Fruit fly (Drosophila melanogaster): ENCODE results near the gene CG13806.
A peak's percentile ranks its signal among the peaks of the same experiment; 100 is the strongest.

Gene CG13806

dm6 chr3L:2257412-2257862 lies 8.8 kb upstream of the CG13806 start, which contains the start of the genes CG1275 and Elp5 (continued):
- TF ChIP-seq Doc3 (GFP tag; IDR thresholded peaks at IDR 0.05; ENCODE audit: partially characterized antibody) (no peak), CG6791 (GFP tag; IDR thresholded peaks at IDR 0.05; ENCODE audit: partially characterized antibody) (no peak), Atf6 (GFP tag; IDR thresholded peaks at IDR 0.05) (peak; percentile 99), CG15479 (GFP tag; optimal IDR thresholded peaks at IDR 0.05) (peak; percentile 62), CG7963 (GFP tag; IDR thresholded peaks at IDR 0.05; ENCODE audit: partially characterized antibody) (no peak), Bdp1 (GFP tag; optimal IDR thresholded peaks at IDR 0.05) (peak; percentile 93), ewg (GFP tag; optimal IDR thresholded peaks at IDR 0.05) (peak; percentile 95), CG3838 (GFP tag; optimal IDR thresholded peaks at IDR 0.05) (peak; percentile 92), Dfd (GFP tag; optimal IDR thresholded peaks at IDR 0.05) (peak in 1 of 2 experiments; percentile 51), inv (GFP tag; IDR thresholded peaks at IDR 0.05; ENCODE audit: partially characterized antibody) (peak; percentile 24; the same call in 1 of the 2 replicates), Meics (GFP tag; optimal IDR thresholded peaks at IDR 0.05) (peak; percentile 98), CG7987 (GFP tag; optimal IDR thresholded peaks at IDR 0.05) (peak; percentile 89), vfl (GFP tag; optimal IDR thresholded peaks at IDR 0.05) (peak; percentile 98), eve (GFP tag; optimal IDR thresholded peaks at IDR 0.05) (no peak), fru (optimal IDR thresholded peaks at IDR 0.05) (no peak), CG12769 (tag; optimal IDR thresholded peaks at IDR 0.05) (peak; percentile 98), Max (GFP tag; optimal IDR thresholded peaks at IDR 0.05) (peak; percentile 94), pho (GFP tag; optimal IDR thresholded peaks at IDR 0.05) (peak; percentile 97), lov (optimal IDR thresholded peaks at IDR 0.05) (no peak), lov (GFP tag; IDR thresholded peaks at IDR 0.05) (peak; percentile 99), Lpt (GFP tag; optimal IDR thresholded peaks at IDR 0.05) (no peak), Lhr (GFP tag; optimal IDR thresholded peaks at IDR 0.05) (peak; percentile 94), H15 (GFP tag; IDR thresholded peaks at IDR 0.05) (peak; percentile 99), Fer3 (tag; optimal IDR thresholded peaks at IDR 0.05) (peak; percentile 99), Rx (GFP tag; IDR thresholded peaks at IDR 0.05) (peak; percentile 99), maf-S (GFP tag; optimal IDR thresholded peaks at IDR 0.05) (peak; percentile 97), CG4328 (GFP tag; optimal IDR thresholded peaks at IDR 0.05) (peak; percentile 93), gsb (GFP tag; IDR thresholded peaks at IDR 0.05) (peak; percentile 99), Nf-YC (tag; optimal IDR thresholded peaks at IDR 0.05) (peak; percentile 91), CG12236 (GFP tag; optimal IDR thresholded peaks at IDR 0.05) (peak; percentile 90), CG43689 (GFP tag; IDR thresholded peaks at IDR 0.05) (peak; percentile 98), Ptx1 (GFP tag; IDR thresholded peaks at IDR 0.05) (peak; percentile 99), Myb (GFP tag; optimal IDR thresholded peaks at IDR 0.05) (peak; percentile 85), ro (GFP tag; IDR thresholded peaks at IDR 0.05) (peak; percentile 98), Opbp (GFP tag; IDR thresholded peaks at IDR 0.05; ENCODE audit: partially characterized antibody) (no peak), CG32772 (GFP tag; IDR thresholded peaks at IDR 0.05) (peak; percentile 100), cwo (GFP tag; optimal IDR thresholded peaks at IDR 0.05) (peak; percentile 93), NC2β (GFP tag; optimal IDR thresholded peaks at IDR 0.05) (peak; percentile 94), hbn (GFP tag; IDR thresholded peaks at IDR 0.05; ENCODE audit: partially characterized antibody) (0 out of 2 replicates have a peak, but pooled peaks have one; percentile 18), sna (GFP tag; IDR thresholded peaks at IDR 0.05; ENCODE audit: partially characterized antibody) (0 out of 2 replicates have a peak, but pooled peaks have one; percentile 30), ken (GFP tag; IDR thresholded peaks at IDR 0.05) (peak; percentile 100), otp (GFP tag; IDR thresholded peaks at IDR 0.05) (peak; percentile 99), dpn (GFP tag; optimal IDR thresholded peaks at IDR 0.05) (peak; percentile 97 to 98), pfk (GFP tag; optimal IDR thresholded peaks at IDR 0.05) (peak; percentile 71), CG31365 (tag; optimal IDR thresholded peaks at IDR 0.05) (peak; percentile 76), CG13894 (tag; optimal IDR thresholded peaks at IDR 0.05) (peak; percentile 97), Ssrp (tag; optimal IDR thresholded peaks at IDR 0.05) (peak; percentile 98), kay (GFP tag; optimal IDR thresholded peaks at IDR 0.05) (peak; percentile 98), bcd (GFP tag; optimal IDR thresholded peaks at IDR 0.05) (peak; percentile 98), wor (GFP tag; IDR thresholded peaks at IDR 0.05) (peak; percentile 98), vnd (GFP tag; IDR thresholded peaks at IDR 0.05; ENCODE audit: partially characterized antibody) (no peak)

Measured in whole organism, embryonic.